Worm (Caenorhabditis elegans): ENCODE data around the gene Y56A3A.2.

Gene Y56A3A.2

DNA sequence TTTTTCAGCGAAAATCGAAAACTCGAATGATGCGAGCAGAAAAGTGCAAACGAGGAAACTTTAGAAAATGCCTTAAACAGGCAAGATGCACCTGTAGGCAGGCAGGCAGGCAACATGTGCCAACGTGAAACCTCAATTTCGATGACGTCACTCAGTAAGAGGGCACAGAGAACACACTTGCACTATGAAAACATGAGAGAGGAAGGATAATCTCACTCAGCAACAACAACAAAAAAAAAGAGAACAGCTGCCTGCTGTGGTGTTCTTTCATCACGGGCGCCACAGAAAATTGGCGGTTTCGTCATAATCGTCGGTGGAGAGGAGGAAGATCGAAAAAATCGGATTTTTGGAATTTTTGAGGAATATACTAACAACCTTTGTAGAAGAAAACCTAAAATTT lies 27.9 kb downstream of the Y56A3A.2 start:
- TF ChIP-seq eor-1 (tag; optimal IDR thresholded peaks at IDR 0.05) (no peak), pqm-1 (tag; optimal IDR thresholded peaks at IDR 0.05) (no peak), lin-39 (tag; optimal IDR thresholded peaks at IDR 0.05) (peak; percentile 7), nfya-1 (tag; optimal IDR thresholded peaks at IDR 0.05; ENCODE audit: insufficient read depth) (peak; percentile 49)

ce11 chrIII:11833449-11833848 lies 28.6 kb downstream of the Y56A3A.2 start:
- TF ChIP-seq mml-1 (tag; optimal IDR thresholded peaks at IDR 0.05) (no peak), nhr-237 (tag; optimal IDR thresholded peaks at IDR 0.05) (no peak), fkh-2 (tag; optimal IDR thresholded peaks at IDR 0.05) (no peak), ZK546.5 (tag; optimal IDR thresholded peaks at IDR 0.05) (no peak), ceh-82 (tag; optimal IDR thresholded peaks at IDR 0.05) (no peak)

- TF ChIP-seq elt-3 (tag; optimal IDR thresholded peaks at IDR 0.05) (no peak), nhr-23 (tag; optimal IDR thresholded peaks at IDR 0.05) (no peak), ceh-16 (tag; optimal IDR thresholded peaks at IDR 0.05) (no peak), snpc-4 (tag; optimal IDR thresholded peaks at IDR 0.05) (no peak), nhr-77 (tag; optimal IDR thresholded peaks at IDR 0.05) (no peak), nhr-67 (tag; optimal IDR thresholded peaks at IDR 0.05) (no peak), nhr-28 (tag; optimal IDR thresholded peaks at IDR 0.05) (no peak), nhr-12 (tag; optimal IDR thresholded peaks at IDR 0.05) (no peak), unc-39 (tag; optimal IDR thresholded peaks at IDR 0.05) (no peak), jun-1 (tag; optimal IDR thresholded peaks at IDR 0.05) (no peak), ZK546.5 (tag; optimal IDR thresholded peaks at IDR 0.05) (no peak), R02D3.7 (tag; optimal IDR thresholded peaks at IDR 0.05) (no peak), mdl-1 (tag; optimal IDR thresholded peaks at IDR 0.05) (no peak), daf-12 (tag; optimal IDR thresholded peaks at IDR 0.05) (no peak), fkh-2 (tag; optimal IDR thresholded peaks at IDR 0.05) (no peak), pha-4 (tag; optimal IDR thresholded peaks at IDR 0.05) (peak; percentile 22), elt-2 (tag; optimal IDR thresholded peaks at IDR 0.05) (peak; percentile 15), hmg-11 (tag; optimal IDR thresholded peaks at IDR 0.05) (no peak), skn-1 (tag; optimal IDR thresholded peaks at IDR 0.05) (no peak), sea-2 (GFP tag; optimal IDR thresholded peaks at IDR 0.05) (no peak), elt-1 (tag; optimal IDR thresholded peaks at IDR 0.05) (no peak), mml-1 (tag; optimal IDR thresholded peaks at IDR 0.05) (no peak), nhr-43 (tag; optimal IDR thresholded peaks at IDR 0.05; ENCODE audit: poor library complexity, severe bottlenecking) (no peak), tbx-2 (tag; optimal IDR thresholded peaks at IDR 0.05) (no peak), ztf-4 (tag; optimal IDR thresholded peaks at IDR 0.05) (no peak), lin-39 (tag; optimal IDR thresholded peaks at IDR 0.05) (no peak), lsy-12 (tag; optimal IDR thresholded peaks at IDR 0.05) (peak; percentile 26), nhr-11 (tag; optimal IDR thresholded peaks at IDR 0.05) (no peak), fkh-10 (GFP tag; optimal IDR thresholded peaks at IDR 0.05) (no peak), lin-15B (tag; optimal IDR thresholded peaks at IDR 0.05) (no peak), pqm-1 (tag; optimal IDR thresholded peaks at IDR 0.05) (no peak), zag-1 (tag; optimal IDR thresholded peaks at IDR 0.05) (no peak), ceh-9 (tag; optimal IDR thresholded peaks at IDR 0.05) (no peak), unc-62 (GFP tag; optimal IDR thresholded peaks at IDR 0.05) (no peak), nhr-76 (tag; optimal IDR thresholded peaks at IDR 0.05) (no peak), ztf-11 (tag; optimal IDR thresholded peaks at IDR 0.05) (no peak), nfya-1 (tag; optimal IDR thresholded peaks at IDR 0.05; ENCODE audit: insufficient read depth) (peak; percentile 28), ama-1 (optimal IDR thresholded peaks at IDR 0.05) (peak; percentile 31), nhr-237 (tag; optimal IDR thresholded peaks at IDR 0.05) (no peak)
These were observed 31.2 kb downstream of the Y56A3A.2 start for ce11 chrIII:11830522-11831489.
